Worm (Caenorhabditis elegans): Measurements from ENCODE around the gene D1054.9.

Gene D1054.9

ce11 chrV:10768892-10769291 is 22.0 kb downstream of the D1054.9 start:
- no peak for TF ChIP-seq php-3 (GFP tag; IDR thresholded peaks at IDR 0.05)
- TF ChIP-seq daf-12 (tag; optimal IDR thresholded peaks at IDR 0.05): no peak
- peak in 1 of 2 experiments; percentile 44 for TF ChIP-seq unc-62 (GFP tag; optimal IDR thresholded peaks at IDR 0.05 in 1 of 2)
- no peak for TF ChIP-seq unc-62 (tag; optimal IDR thresholded peaks at IDR 0.05)
- TF ChIP-seq R02D3.7 (tag; optimal IDR thresholded peaks at IDR 0.05): no peak
- TF ChIP-seq lin-29 (GFP tag; IDR thresholded peaks at IDR 0.05): no peak

DNA sequence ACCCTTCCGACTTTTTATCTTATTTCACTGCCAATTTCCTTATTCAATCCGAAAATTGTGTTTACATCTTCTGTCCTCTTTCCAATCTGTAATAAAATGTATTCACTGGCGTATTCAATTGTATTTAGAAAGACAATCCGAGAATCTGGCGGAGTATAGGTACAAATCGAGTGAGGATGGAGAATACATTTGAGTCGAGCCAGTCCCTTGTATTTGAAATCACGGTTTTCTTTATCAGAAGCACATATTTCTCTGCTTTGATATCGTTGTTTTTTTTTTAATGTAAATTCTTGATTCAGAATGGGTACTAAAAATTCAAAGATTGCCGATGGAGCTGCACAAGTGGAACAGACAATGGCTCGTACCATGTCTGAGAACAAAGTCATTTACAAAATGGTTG is 26.8 kb downstream of the D1054.9 start, which contains the start of gene ocr-1:
TSS of gene ocr-1 (plus strand) at position 301 of the 400 bp plus-strand sequence.
- no peak for TF ChIP-seq T20F7.1 (GFP tag; optimal IDR thresholded peaks at IDR 0.05)
- no peak for TF ChIP-seq lir-3 (tag; optimal IDR thresholded peaks at IDR 0.05)
- no peak for TF ChIP-seq ceh-20 (GFP tag; IDR thresholded peaks at IDR 0.05)
- TF ChIP-seq Y105C5A.15 (GFP tag; IDR thresholded peaks at IDR 0.05): no peak
- TF ChIP-seq unc-130 (GFP tag; optimal IDR thresholded peaks at IDR 0.05): no peak
- TF ChIP-seq rbr-2 (tag; optimal IDR thresholded peaks at IDR 0.05): no peak
- TF ChIP-seq vab-7 (GFP tag; IDR thresholded peaks at IDR 0.05): no peak
- no peak for TF ChIP-seq attf-4 (tag; optimal IDR thresholded peaks at IDR 0.05)
- TF ChIP-seq snpc-1.2 (GFP tag; IDR thresholded peaks at IDR 0.05): no peak
- TF ChIP-seq dmd-9 (GFP tag; IDR thresholded peaks at IDR 0.05): no peak

DNA sequence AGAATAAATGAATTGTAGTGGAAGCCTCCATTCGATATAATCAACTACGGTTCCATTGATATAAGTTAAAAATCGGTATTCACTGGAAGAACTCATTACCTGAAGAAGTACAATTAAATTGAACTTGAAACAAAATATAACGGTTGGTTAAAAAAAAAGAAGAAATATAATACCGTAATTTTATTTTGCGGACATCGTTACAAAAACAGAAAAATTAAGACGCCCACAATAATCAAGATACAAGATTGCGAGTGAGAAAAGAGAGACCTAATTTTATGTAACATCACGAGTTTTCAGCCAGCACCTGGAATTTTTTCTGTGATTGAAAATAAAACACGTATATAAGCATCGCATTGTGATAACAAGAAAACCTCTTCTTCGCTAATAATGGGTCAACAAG is 28.2 kb downstream of the D1054.9 start, which contains the start of gene sre-6:
TSS of gene sre-6 (minus strand) at position 101 of the 400 bp plus-strand sequence.
- TF ChIP-seq dmd-8 (GFP tag; IDR thresholded peaks at IDR 0.05): no peak
- TF ChIP-seq ctbp-1 (GFP tag; IDR thresholded peaks at IDR 0.05): no peak
- no peak for TF ChIP-seq fkh-10 (GFP tag; optimal IDR thresholded peaks at IDR 0.05)
- no peak for TF ChIP-seq nhr-77 (tag; optimal IDR thresholded peaks at IDR 0.05)
- TF ChIP-seq dmd-6 (GFP tag; IDR thresholded peaks at IDR 0.05): no peak

ce11 chrV:10760839-10761238 is 30.0 kb downstream of the D1054.9 start:
- TF ChIP-seq unc-62 (GFP tag; optimal IDR thresholded peaks at IDR 0.05 in 1 of 2) (peak in 1 of 2 experiments; percentile 94), unc-62 (tag; optimal IDR thresholded peaks at IDR 0.05) (no peak), R02D3.7 (tag; optimal IDR thresholded peaks at IDR 0.05) (no peak), nhr-25 (tag; optimal IDR thresholded peaks at IDR 0.05; ENCODE audit: borderline replicate concordance, insufficient read depth) (peak; percentile 31), nhr-76 (tag; optimal IDR thresholded peaks at IDR 0.05) (no peak), pqm-1 (tag; optimal IDR thresholded peaks at IDR 0.05) (no peak), spr-1 (tag; optimal IDR thresholded peaks at IDR 0.05) (no peak), Y5F2A.4 (GFP tag; optimal IDR thresholded peaks at IDR 0.05) (no peak), dmd-6 (GFP tag; IDR thresholded peaks at IDR 0.05) (no peak)

- TF ChIP-seq unc-62 (GFP tag; optimal IDR thresholded peaks at IDR 0.05 in 1 of 2) (peak in 1 of 2 experiments; percentile 38), unc-62 (tag; optimal IDR thresholded peaks at IDR 0.05) (no peak), gei-8 (GFP tag; optimal IDR thresholded peaks at IDR 0.05) (no peak)
Measured at ce11 chrV:10758658-10759057, 32.2 kb downstream of the D1054.9 start, which contains the start of gene F28H7.8. Gene F28H7.8 (plus strand): TSS chrV:10758958.

DNA sequence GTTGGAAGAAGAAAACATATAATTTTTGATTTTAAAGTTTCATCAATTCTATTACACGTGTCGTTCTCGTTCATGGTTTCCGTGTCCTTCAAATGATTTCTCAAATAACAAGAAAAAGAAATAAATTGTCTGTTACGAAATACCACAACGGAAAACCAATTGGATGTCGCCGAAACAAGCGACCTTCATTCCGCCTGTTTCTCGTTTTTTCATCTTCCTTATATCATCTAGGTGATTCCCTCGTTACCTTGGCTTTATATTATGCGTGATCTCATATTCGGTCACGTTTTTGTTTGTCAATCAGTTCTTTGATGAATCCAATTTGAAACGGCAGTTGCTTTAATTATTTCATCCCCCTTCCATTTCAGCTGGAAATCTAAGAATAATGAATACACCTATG is 33.7 kb downstream of the D1054.9 start:
- TF ChIP-seq nhr-42 (GFP tag; IDR thresholded peaks at IDR 0.05): no peak
- TF ChIP-seq duxl-1 (tag; optimal IDR thresholded peaks at IDR 0.05; ENCODE audit: poor library complexity): no peak
- TF ChIP-seq Y75B8A.6 (GFP tag; IDR thresholded peaks at IDR 0.05): no peak
- TF ChIP-seq lim-7 (GFP tag; IDR thresholded peaks at IDR 0.05): no peak
- TF ChIP-seq hlh-30 (tag; optimal IDR thresholded peaks at IDR 0.05; ENCODE audit: insufficient read depth): peak; percentile 24
- no peak for TF ChIP-seq pha-4 (GFP tag; IDR thresholded peaks at IDR 0.05)
- TF ChIP-seq pha-4 (tag; optimal IDR thresholded peaks at IDR 0.05): no peak
- peak in 1 of 2 experiments; percentile 44 for TF ChIP-seq unc-62 (GFP tag; optimal IDR thresholded peaks at IDR 0.05 in 1 of 2)
- TF ChIP-seq unc-62 (tag; optimal IDR thresholded peaks at IDR 0.05): no peak
- no peak for TF ChIP-seq F49E8.2 (tag; optimal IDR thresholded peaks at IDR 0.05; ENCODE audit: borderline replicate concordance)
- no peak for TF ChIP-seq ztf-7 (tag; optimal IDR thresholded peaks at IDR 0.05)
- TF ChIP-seq rbr-2 (tag; optimal IDR thresholded peaks at IDR 0.05): no peak
- TF ChIP-seq nhr-25 (tag; optimal IDR thresholded peaks at IDR 0.05; ENCODE audit: borderline replicate concordance, insufficient read depth): peak; percentile 73
- no peak for TF ChIP-seq nhr-10 (tag; optimal IDR thresholded peaks at IDR 0.05)
- TF ChIP-seq mxl-3 (GFP tag; optimal IDR thresholded peaks at IDR 0.05): peak; percentile 3
- peak; percentile 10 for TF ChIP-seq mep-1 (tag; optimal IDR thresholded peaks at IDR 0.05)
- no peak for TF ChIP-seq ceh-28 (tag; optimal IDR thresholded peaks at IDR 0.05)
- no peak for TF ChIP-seq nhr-111 (GFP tag; optimal IDR thresholded peaks at IDR 0.05)
- TF ChIP-seq mdl-1 (tag; optimal IDR thresholded peaks at IDR 0.05): peak in 1 of 2 experiments; percentile 48
